Fruit fly (Drosophila melanogaster): ENCODE results near the gene ash2.

Gene ash2

dm6 chr3R:24654770-24655322 lies 4.9 kb downstream of the ash2 start, which contains the start of the genes CG31125 and CG6695 (continued):
- TF ChIP-seq trem (tag; optimal IDR thresholded peaks at IDR 0.05) (peak; percentile 73), bcd (GFP tag; optimal IDR thresholded peaks at IDR 0.05) (peak; percentile 31), CG10274 (GFP tag; optimal IDR thresholded peaks at IDR 0.05) (no peak), CG4282 (GFP tag; optimal IDR thresholded peaks at IDR 0.05) (peak; percentile 27), ERR (GFP tag; optimal IDR thresholded peaks at IDR 0.05) (peak; percentile 5), phol (tag; optimal IDR thresholded peaks at IDR 0.05) (peak; percentile 82), CG10979 (tag; optimal IDR thresholded peaks at IDR 0.05) (no peak), GATAe (GFP tag; conservative IDR thresholded peaks at IDR 0.05) (no peak), CG13287 (GFP tag; IDR thresholded peaks at IDR 0.05; ENCODE audit: partially characterized antibody) (peak; percentile 88), Dek (tag; optimal IDR thresholded peaks at IDR 0.05) (peak; percentile 18), Bteb2 (GFP tag; optimal IDR thresholded peaks at IDR 0.05) (peak; percentile 41), dpn (GFP tag; optimal IDR thresholded peaks at IDR 0.05) (peak; percentile 65 to 67), Bgb (GFP tag; IDR thresholded peaks at IDR 0.05; ENCODE audit: partially characterized antibody) (peak; percentile 85), Scr (GFP tag; IDR thresholded peaks at IDR 0.05; ENCODE audit: partially characterized antibody) (peak; percentile 85), ems (GFP tag; optimal IDR thresholded peaks at IDR 0.05) (peak; percentile 60), ind (GFP tag; optimal IDR thresholded peaks at IDR 0.05) (peak; percentile 44), CG18599 (GFP tag; optimal IDR thresholded peaks at IDR 0.05) (no peak), CG9876 (GFP tag; optimal IDR thresholded peaks at IDR 0.05) (no peak), CG1529 (GFP tag; optimal IDR thresholded peaks at IDR 0.05) (no peak), H2.0 (GFP tag; IDR thresholded peaks at IDR 0.05) (peak; percentile 20; the same call in 1 of the 2 replicates), CG10267 (tag; optimal IDR thresholded peaks at IDR 0.05) (peak; percentile 54), CG30020 (tag; optimal IDR thresholded peaks at IDR 0.05) (peak; percentile 54), ken (GFP tag; IDR thresholded peaks at IDR 0.05) (peak; percentile 46; the same call in 1 of the 3 replicates), danr (GFP tag; IDR thresholded peaks at IDR 0.05) (no peak), CG4854 (GFP tag; optimal IDR thresholded peaks at IDR 0.05) (peak; percentile 28), lola (GFP tag; optimal IDR thresholded peaks at IDR 0.05) (peak in 1 of 3 experiments; percentile 44), CG10654 (GFP tag; optimal IDR thresholded peaks at IDR 0.05) (peak; percentile 40), CG11696 (GFP tag; IDR thresholded peaks at IDR 0.05) (no peak), CG32532 (GFP tag; IDR thresholded peaks at IDR 0.05) (peak; percentile 56; the same call in 1 of the 2 replicates), mld (GFP tag; IDR thresholded peaks at IDR 0.05; ENCODE audit: partially characterized antibody) (0 out of 3 replicates have a peak, but pooled peaks have one; percentile 66), CG18262 (tag; optimal IDR thresholded peaks at IDR 0.05) (peak; percentile 56), CG15269 (tag; optimal IDR thresholded peaks at IDR 0.05) (no peak), CG31441 (GFP tag; IDR thresholded peaks at IDR 0.05) (no peak), CG34376 (GFP tag; optimal IDR thresholded peaks at IDR 0.05) (peak; percentile 25), Hmr (GFP tag; optimal IDR thresholded peaks at IDR 0.05) (no peak), CG2116 (GFP tag; optimal IDR thresholded peaks at IDR 0.05) (peak; percentile 94), Rfx (GFP tag; IDR thresholded peaks at IDR 0.05) (peak; percentile 75), ato (GFP tag; IDR thresholded peaks at IDR 0.05; ENCODE audit: partially characterized antibody) (peak; percentile 66; the same call in 1 of the 2 replicates), CG10147 (GFP tag; optimal IDR thresholded peaks at IDR 0.05) (no peak), Atf-2 (GFP tag; optimal IDR thresholded peaks at IDR 0.05) (peak; percentile 62), luna (GFP tag; optimal IDR thresholded peaks at IDR 0.05) (peak; percentile 71), CG3163 (GFP tag; optimal IDR thresholded peaks at IDR 0.05) (peak; percentile 59), repo (GFP tag; optimal IDR thresholded peaks at IDR 0.05) (peak; percentile 23), CG34224 (GFP tag; IDR thresholded peaks at IDR 0.05; ENCODE audit: partially characterized antibody) (peak; percentile 80; the same call in 2 of the 3 replicates), vfl (GFP tag; optimal IDR thresholded peaks at IDR 0.05) (peak; percentile 35), pan (optimal IDR thresholded peaks at IDR 0.05) (no peak), pan (GFP tag; optimal IDR thresholded peaks at IDR 0.05 in 1 of 2, IDR thresholded peaks at IDR 0.05 in 1 of 2) (no peak), aop (GFP tag; IDR thresholded peaks at IDR 0.05) (no peak), CG12236 (GFP tag; optimal IDR thresholded peaks at IDR 0.05) (peak; percentile 28)
